Worm (Caenorhabditis elegans) whole organism, late embryonic: ENCODE data around the gene lips-3.

Source experiments
- K02D7.2 ChIP-seq: sonication (generic microtip); optimal IDR thresholded peaks from 2 replicates; lab custom pipeline; 2017; ENCODE audit warnings: mild to moderate bottlenecking, missing genetic modification characterization, missing compliant biosample characterization
- K09A11.1 ChIP-seq: sonication (generic microtip); optimal IDR thresholded peaks from 2 replicates; lab custom pipeline; 2017; ENCODE audit warnings: antibody characterized with exemption, mild to moderate bottlenecking, missing genetic modification characterization, missing compliant biosample characterization; ENCODE audit not compliant: insufficient read depth
- T23F11.4 ChIP-seq: fragments of 200-800 bp; sonication (Bioruptor generic); optimal IDR thresholded peaks from 2 replicates; lab custom pipeline; 2018; ENCODE audit warnings: mild to moderate bottlenecking, missing genetic modification characterization, missing compliant biosample characterization
- ama-1 ChIP-seq: fragments of 150-350 bp; optimal IDR thresholded peaks from 2 replicates; lab custom pipeline; 2014
- ceh-14 ChIP-seq: sonication (generic microtip); optimal IDR thresholded peaks from 2 replicates; lab custom pipeline; 2016; ENCODE audit warnings: missing genotype, missing genetic modification characterization, missing compliant biosample characterization
- ceh-18 ChIP-seq: sonication (generic microtip); optimal IDR thresholded peaks from 2 replicates; lab custom pipeline; 2016; ENCODE audit warnings: missing genetic modification characterization, missing compliant biosample characterization
- ceh-2 ChIP-seq: sonication (generic microtip); optimal IDR thresholded peaks from 2 replicates; lab custom pipeline; 2016; ENCODE audit warnings: missing genotype, missing genetic modification characterization, missing compliant biosample characterization
- ceh-31 ChIP-seq: sonication (generic microtip); optimal IDR thresholded peaks from 2 replicates; lab custom pipeline; 2016; ENCODE audit warnings: missing genetic modification characterization, missing compliant biosample characterization
- ceh-45 ChIP-seq: fragments of 200-800 bp; sonication (Bioruptor generic); IDR thresholded peaks from 2 replicates; pipeline ENCODE4 v1.3.6; 2022; ENCODE audit warnings: missing genetic modification reagents, missing genetic modification characterization, missing compliant biosample characterization
- ceh-48 ChIP-seq: sonication (generic microtip); optimal IDR thresholded peaks from 2 replicates; lab custom pipeline; 2016; ENCODE audit warnings: missing genetic modification characterization, inconsistent platforms, missing compliant biosample characterization
- che-1 ChIP-seq: sonication (generic microtip); optimal IDR thresholded peaks from 2 replicates; lab custom pipeline; 2016; ENCODE audit warnings: mild to moderate bottlenecking, missing genetic modification characterization, missing compliant biosample characterization
- ets-4 ChIP-seq: sonication (generic microtip); optimal IDR thresholded peaks from 2 replicates; lab custom pipeline; 2016; ENCODE audit warnings: missing genetic modification characterization, missing compliant biosample characterization
- eyg-1 ChIP-seq: sonication (generic microtip); optimal IDR thresholded peaks from 2 replicates; lab custom pipeline; 2016; ENCODE audit warnings: missing genotype, missing genetic modification characterization, missing compliant biosample characterization
- fkh-6 ChIP-seq: sonication (generic microtip); optimal IDR thresholded peaks from 2 replicates; lab custom pipeline; 2016; ENCODE audit warnings: missing genetic modification characterization, missing compliant biosample characterization
- hlh-13 ChIP-seq: fragments of 200-800 bp; sonication (Bioruptor generic); optimal IDR thresholded peaks from 2 replicates; lab custom pipeline; 2018; ENCODE audit warnings: mild to moderate bottlenecking, missing genetic modification characterization, missing compliant biosample characterization
- hlh-15 ChIP-seq: sonication (generic microtip); optimal IDR thresholded peaks from 2 replicates; lab custom pipeline; 2016; ENCODE audit warnings: missing genetic modification characterization, missing compliant biosample characterization
- hlh-30 ChIP-seq: sonication (generic microtip); optimal IDR thresholded peaks from 2 replicates; lab custom pipeline; 2017; ENCODE audit warnings: antibody characterized with exemption, missing genetic modification characterization, missing compliant biosample characterization; ENCODE audit not compliant: insufficient read depth
- hlh-8 ChIP-seq: sonication (generic microtip); optimal IDR thresholded peaks from 2 replicates; lab custom pipeline; 2016; ENCODE audit warnings: missing genotype, missing genetic modification characterization, missing compliant biosample characterization
- nfya-1 ChIP-seq: sonication (generic microtip); optimal IDR thresholded peaks from 2 replicates; lab custom pipeline; 2017; ENCODE audit warnings: missing genetic modification characterization, mild to moderate bottlenecking, missing compliant biosample characterization, antibody characterized with exemption, moderate library complexity
- nhr-11 ChIP-seq: fragments of 150-350 bp; optimal IDR thresholded peaks from 2 replicates; lab custom pipeline; 2014; ENCODE audit warnings: missing biosample characterization, missing genetic modification characterization
- nhr-232 ChIP-seq: sonication (generic microtip); optimal IDR thresholded peaks from 2 replicates; lab custom pipeline; 2016; ENCODE audit warnings: missing genetic modification characterization, missing compliant biosample characterization
- pag-3 ChIP-seq: sonication (generic microtip); optimal IDR thresholded peaks from 2 replicates; lab custom pipeline; 2016; ENCODE audit warnings: missing compliant biosample characterization, missing genetic modification characterization, borderline replicate concordance
- pax-1 ChIP-seq: fragments of 150-350 bp; optimal IDR thresholded peaks from 2 replicates; lab custom pipeline; 2014; ENCODE audit warnings: missing biosample characterization, missing genetic modification characterization
- pqm-1 ChIP-seq: sonication (generic microtip); optimal IDR thresholded peaks from 2 replicates; lab custom pipeline; 2016; ENCODE audit warnings: missing genetic modification characterization, missing compliant biosample characterization
- pros-1 ChIP-seq: fragments of 150-350 bp; optimal IDR thresholded peaks from 2 replicates; lab custom pipeline; 2014; ENCODE audit warnings: missing biosample characterization, missing genetic modification reagents, missing genetic modification characterization
- sdc-2 ChIP-seq: sonication (generic microtip); optimal IDR thresholded peaks from 2 replicates; lab custom pipeline; 2016; ENCODE audit warnings: missing genotype, missing genetic modification characterization, missing compliant biosample characterization
- sox-2 ChIP-seq: fragments of 200-800 bp; sonication (Bioruptor generic); IDR thresholded peaks from 2 replicates; pipeline ENCODE4 v1.3.6; 2022; ENCODE audit warnings: missing genetic modification reagents, missing genetic modification characterization, missing compliant biosample characterization
- sox-4 ChIP-seq: sonication (generic microtip); optimal IDR thresholded peaks from 2 replicates; lab custom pipeline; 2017; ENCODE audit warnings: mild to moderate bottlenecking, missing genetic modification characterization, inconsistent platforms, missing compliant biosample characterization
- syd-9 ChIP-seq: sonication (generic microtip); optimal IDR thresholded peaks from 2 replicates; lab custom pipeline; 2016; ENCODE audit warnings: mild to moderate bottlenecking, missing genetic modification characterization, moderate library complexity, missing compliant biosample characterization
- tbx-2 ChIP-seq: sonication (generic microtip); optimal IDR thresholded peaks from 2 replicates; lab custom pipeline; 2016; ENCODE audit warnings: missing genetic modification characterization, missing compliant biosample characterization
- ttx-3 ChIP-seq: sonication (generic microtip); optimal IDR thresholded peaks from 2 replicates; lab custom pipeline; 2016; ENCODE audit warnings: missing genetic modification reagents, missing genetic modification characterization, missing compliant biosample characterization
- unc-3 ChIP-seq, 2 experiments: fragments of 200-800 bp in 1 of 2; sonication (Bioruptor generic) in 1 of 2; sonication (generic microtip) in 1 of 2; conservative IDR thresholded peaks in 1 of 2; optimal IDR thresholded peaks in 1 of 2; 2 replicates each; pipeline versions ENCODE4 v1.3.6 to Lab custom; 2016 to 2022; ENCODE audit warnings: missing compliant biosample characterization in 2 of 2, missing genetic modification characterization in 2 of 2, missing genetic modification reagents in 1 of 2
- unc-42 ChIP-seq: sonication (generic microtip); optimal IDR thresholded peaks from 2 replicates; lab custom pipeline; 2016; ENCODE audit warnings: missing genotype, missing genetic modification characterization, missing compliant biosample characterization
- unc-86 ChIP-seq: sonication (generic microtip); optimal IDR thresholded peaks from 2 replicates; lab custom pipeline; 2016; ENCODE audit warnings: missing genetic modification characterization, missing compliant biosample characterization

Gene lips-3

ce11 chrIII:4584068-4584566, 32.2 kb upstream of the lips-3 start, which contains the start of gene F35G12.5:
Gene F35G12.5, plus strand, starts transcription at chrIII:4584118.
- no peak for TF ChIP-seq ceh-2 (tag; lab: Kevin White, UChicago)
- peak; percentile 95 for TF ChIP-seq nfya-1 (tag; lab: Kevin White, UChicago)

- peak; percentile 56 for TF ChIP-seq ceh-14 (tag; lab: Kevin White, UChicago)
- TF ChIP-seq ceh-45, result no peak
- TF ChIP-seq unc-42 (tag; lab: Kevin White, UChicago), result peak; percentile 88
- TF ChIP-seq ceh-48, result no peak
- TF ChIP-seq hlh-8 (tag; lab: Kevin White, UChicago), result no peak
- peak; percentile 29 for TF ChIP-seq ceh-31 (tag; lab: Kevin White, UChicago)
- peak; percentile 16 for TF ChIP-seq tbx-2 (tag; lab: Kevin White, UChicago)
- TF ChIP-seq ets-4, result no peak
- peak; percentile 14; the same call in 1 of the 2 replicates for TF ChIP-seq sox-2 (GFP tag; lab: Robert Waterston, UW)
- no peak for TF ChIP-seq pax-1
- peak; percentile 74 for TF ChIP-seq nfya-1 (tag; lab: Kevin White, UChicago)
- TF ChIP-seq syd-9, result no peak
- no peak for TF ChIP-seq T23F11.4 (GFP tag; lab: Kevin White, UChicago)
- TF ChIP-seq pros-1 (tag; lab: Kevin White, UChicago), result no peak
- no peak for TF ChIP-seq sox-4 (tag; lab: Kevin White, UChicago)
- TF ChIP-seq ceh-18 (tag; lab: Kevin White, UChicago), result no peak
- TF ChIP-seq ceh-2 (tag; lab: Kevin White, UChicago), result no peak
- TF ChIP-seq ttx-3 (tag; lab: Kevin White, UChicago), result peak; percentile 22
- TF ChIP-seq hlh-15 (tag; lab: Kevin White, UChicago), result no peak
- no peak for TF ChIP-seq nhr-11 (tag; lab: Kevin White, UChicago)
- TF ChIP-seq che-1, result peak; percentile 20
- no peak for TF ChIP-seq ama-1
These were observed 29.2 kb upstream of the lips-3 start, which contains the start of the genes F35G12.7 and smc-4 for ce11 chrIII:4587177-4587576. Gene F35G12.7, minus strand, starts transcription at chrIII:4587330. Gene smc-4, plus strand, starts transcription at chrIII:4587501.

ce11 chrIII:4593098-4593697, 23.1 kb upstream of the lips-3 start, which contains the start of gene erh-2:
Gene erh-2, plus strand, starts transcription at chrIII:4593231.
- TF ChIP-seq hlh-8 (tag; lab: Kevin White, UChicago) (no peak), pax-1 (no peak), hlh-13 (GFP tag; lab: Kevin White, UChicago) (no peak), tbx-2 (tag; lab: Kevin White, UChicago) (no peak), pag-3 (tag; lab: Kevin White, UChicago) (no peak), eyg-1 (tag; lab: Kevin White, UChicago) (no peak), hlh-30 (tag; lab: Kevin White, UChicago) (no peak), unc-86 (tag; lab: Kevin White, UChicago) (no peak), unc-3 (GFP tag; conservative IDR thresholded peaks at IDR 0.05; lab: Robert Waterston, UW) (no peak), unc-3 (tag; optimal IDR thresholded peaks at IDR 0.05; lab: Kevin White, UChicago) (no peak), pqm-1 (tag; lab: Kevin White, UChicago) (no peak), nhr-232 (no peak), sdc-2 (tag; lab: Kevin White, UChicago) (no peak), ceh-18 (tag; lab: Kevin White, UChicago) (no peak), K09A11.1 (no peak), sox-2 (GFP tag; lab: Robert Waterston, UW) (no peak)

- TF ChIP-seq K02D7.2 (no peak), ceh-31 (tag; lab: Kevin White, UChicago) (no peak), hlh-13 (GFP tag; lab: Kevin White, UChicago) (no peak), fkh-6 (no peak)
These were observed 22.0 kb upstream of the lips-3 start, which contains the start of gene apc-11 for ce11 chrIII:4594324-4594723. Gene apc-11, minus strand, starts transcription at chrIII:4594424.
